Worm (Caenorhabditis elegans): ENCODE results near the gene ZK185.2.

DNA sequence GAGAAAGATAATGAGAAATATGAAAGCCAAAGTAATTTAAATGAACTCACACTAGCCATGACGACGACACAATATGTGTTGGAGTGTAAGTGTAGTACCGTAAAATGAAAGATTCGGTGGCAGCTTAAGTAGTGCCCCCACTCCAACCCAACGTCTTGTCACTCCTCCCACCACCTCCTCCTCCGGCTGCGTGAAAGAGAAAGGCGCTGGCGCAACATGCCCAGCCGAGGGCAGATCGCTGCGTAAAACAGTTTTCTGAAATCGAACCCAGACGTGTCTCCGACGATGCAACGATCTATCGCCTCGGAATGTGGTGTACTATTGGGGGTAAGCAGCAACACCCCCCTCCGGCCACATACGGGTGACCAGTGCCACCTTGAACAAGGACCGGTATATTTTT is 19.3 kb upstream of the ZK185.2 start, which contains the start of gene ZK180.5:
- TF ChIP-seq snpc-4 (tag; optimal IDR thresholded peaks at IDR 0.05) (no peak), nhr-237 (tag; optimal IDR thresholded peaks at IDR 0.05) (no peak), zag-1 (tag; optimal IDR thresholded peaks at IDR 0.05) (no peak), madf-9 (GFP tag; conservative IDR thresholded peaks at IDR 0.05) (no peak), aly-2 (tag; optimal IDR thresholded peaks at IDR 0.05) (no peak), mdl-1 (tag; optimal IDR thresholded peaks at IDR 0.05) (no peak), fos-1 (tag; optimal IDR thresholded peaks at IDR 0.05) (no peak)
